Fruit fly (Drosophila melanogaster) whole organism, embryonic: ENCODE data around the gene CG5828.
A peak's percentile ranks its signal among the peaks of the same experiment; 100 is the strongest.

Source experiments
- Antp ChIP-seq: fragments of 200-800 bp; sonication (Bioruptor generic); optimal IDR thresholded peaks from 3 replicates; lab custom pipeline; 2016; ENCODE audit warnings: missing biosample characterization, missing genetic modification characterization
- Asciz ChIP-seq: fragments of 200-800 bp; sonication (Bioruptor generic); optimal IDR thresholded peaks from 2 replicates; lab custom pipeline; 2017; ENCODE audit warnings: missing biosample characterization, mild to moderate bottlenecking, missing genetic modification characterization, missing genetic modification reagents
- C15 ChIP-seq: fragments of 200-800 bp; sonication (Bioruptor generic); IDR thresholded peaks from 3 replicates; pipeline ENCODE4 v1.3.6; 2022; ENCODE audit warnings: missing biosample characterization, missing genetic modification characterization
- CG12155 ChIP-seq: fragments of 200-800 bp; sonication (Bioruptor generic); optimal IDR thresholded peaks from 3 replicates; lab custom pipeline; 2016; ENCODE audit warnings: missing biosample characterization, missing genetic modification characterization
- CG12744 ChIP-seq: fragments of 200-800 bp; sonication (Bioruptor generic); optimal IDR thresholded peaks from 2 replicates; lab custom pipeline; 2016; ENCODE audit warnings: missing biosample characterization, missing genetic modification characterization
- CG13296 ChIP-seq: fragments of 200-800 bp; sonication (Bioruptor generic); optimal IDR thresholded peaks from 3 replicates; lab custom pipeline; 2018; ENCODE audit warnings: missing biosample characterization, mild to moderate bottlenecking, missing genetic modification characterization
- CG15696 ChIP-seq: fragments of 200-800 bp; sonication (Bioruptor generic); optimal IDR thresholded peaks from 2 replicates; lab custom pipeline; 2019; ENCODE audit warnings: missing biosample characterization, mild to moderate bottlenecking, missing genetic modification characterization, moderate library complexity
- CG1647 ChIP-seq: fragments of 200-800 bp; sonication (Bioruptor generic); optimal IDR thresholded peaks from 3 replicates; lab custom pipeline; 2016; ENCODE audit warnings: missing biosample characterization, missing genetic modification characterization
- CG17328 ChIP-seq: fragments of 200-800 bp; sonication (Bioruptor generic); IDR thresholded peaks from 2 replicates; pipeline ENCODE4 v1.3.6; 2022; ENCODE audit warnings: missing biosample characterization, missing genetic modification characterization
- CG2129 ChIP-seq: fragments of 200-800 bp; sonication (Bioruptor generic); IDR thresholded peaks from 2 replicates; pipeline ENCODE4 v1.3.6; 2022; ENCODE audit warnings: missing biosample characterization, missing genetic modification characterization; ENCODE audit not compliant: partially characterized antibody
- CG31441 ChIP-seq: fragments of 200-800 bp; sonication (Bioruptor generic); IDR thresholded peaks from 2 replicates; pipeline ENCODE4 v1.3.6; 2022; ENCODE audit warnings: missing biosample characterization, missing genetic modification characterization
- CG4424 ChIP-seq: fragments of 200-800 bp; sonication (Bioruptor generic); optimal IDR thresholded peaks from 3 replicates; lab custom pipeline; 2016; ENCODE audit warnings: missing biosample characterization, missing genetic modification characterization
- CG6654 ChIP-seq: fragments of 200-800 bp; sonication (Bioruptor generic); optimal IDR thresholded peaks from 2 replicates; lab custom pipeline; 2017; ENCODE audit warnings: missing biosample characterization, mild to moderate bottlenecking, missing genetic modification characterization
- CG7556 ChIP-seq: fragments of 200-800 bp; sonication (Bioruptor generic); optimal IDR thresholded peaks from 2 replicates; lab custom pipeline; 2017; ENCODE audit warnings: missing biosample characterization, mild to moderate bottlenecking, missing genetic modification characterization
- CG8924 ChIP-seq: fragments of 200-800 bp; optimal IDR thresholded peaks from 3 replicates; lab custom pipeline; 2019; ENCODE audit warnings: missing biosample characterization, mild to moderate bottlenecking, missing genetic modification characterization, moderate library complexity
- CG9609 ChIP-seq: fragments of 200-800 bp; sonication (Bioruptor generic); optimal IDR thresholded peaks from 3 replicates; lab custom pipeline; 2016; ENCODE audit warnings: missing biosample characterization, missing genetic modification characterization
- CTCF ChIP-seq: fragments of 200-800 bp; sonication (Bioruptor generic); optimal IDR thresholded peaks from 2 replicates; lab custom pipeline; 2017; ENCODE audit warnings: missing biosample characterization, mild to moderate bottlenecking, missing genetic modification characterization, moderate library complexity
- Ets97D ChIP-seq: fragments of 200-800 bp; sonication (Bioruptor generic); optimal IDR thresholded peaks from 3 replicates; lab custom pipeline; 2016; ENCODE audit warnings: missing biosample characterization, missing genetic modification characterization
- Gug ChIP-seq: fragments of 200-800 bp; sonication (Bioruptor generic); IDR thresholded peaks from 4 replicates; pipeline ENCODE4 v1.3.6; 2022; ENCODE audit warnings: missing biosample characterization, missing genetic modification characterization
- HLHmδ ChIP-seq: fragments of 200-800 bp; sonication (Bioruptor generic); optimal IDR thresholded peaks from 2 replicates; lab custom pipeline; 2018; ENCODE audit warnings: missing biosample characterization, mild to moderate bottlenecking, missing genetic modification characterization, moderate library complexity
- Mrtf ChIP-seq: fragments of 200-800 bp; sonication (Bioruptor generic); IDR thresholded peaks from 3 replicates; pipeline ENCODE4 v1.3.6; 2022; ENCODE audit warnings: missing biosample characterization, missing genetic modification characterization
- NC2α ChIP-seq: fragments of 200-800 bp; sonication (Bioruptor generic); optimal IDR thresholded peaks from 2 replicates; lab custom pipeline; 2016; ENCODE audit warnings: missing biosample characterization, missing genetic modification characterization
- NC2β ChIP-seq: fragments of 200-800 bp; sonication (Bioruptor generic); optimal IDR thresholded peaks from 2 replicates; lab custom pipeline; 2016; ENCODE audit warnings: missing biosample characterization, missing genetic modification characterization
- Oli ChIP-seq: fragments of 200-800 bp; sonication (Bioruptor generic); optimal IDR thresholded peaks from 2 replicates; lab custom pipeline; 2018; ENCODE audit warnings: missing biosample characterization, mild to moderate bottlenecking, missing genetic modification characterization, moderate library complexity
- Optix ChIP-seq: fragments of 200-800 bp; sonication (Bioruptor generic); IDR thresholded peaks from 3 replicates; pipeline ENCODE4 v1.3.6; 2022; ENCODE audit warnings: missing biosample characterization, missing genetic modification characterization
- Ptx1 ChIP-seq: fragments of 200-800 bp; sonication (Bioruptor generic); IDR thresholded peaks from 2 replicates; pipeline ENCODE4 v1.3.6; 2022; ENCODE audit warnings: missing biosample characterization, missing genetic modification characterization
- Sox102F ChIP-seq: fragments of 200-800 bp; sonication (Bioruptor generic); optimal IDR thresholded peaks from 2 replicates; lab custom pipeline; 2018; ENCODE audit warnings: missing biosample characterization, mild to moderate bottlenecking, missing genetic modification characterization, moderate library complexity
- Tbp ChIP-seq: fragments of >200 bp; optimal IDR thresholded peaks from 2 replicates; lab custom pipeline; 2018; ENCODE audit warnings: missing biosample characterization, missing genetic modification characterization
- Trl ChIP-seq, 3 experiments: fragments of >200 bp in 2 of 3; fragments of 200-800 bp in 1 of 3; sonication (Bioruptor generic) in 1 of 3; optimal IDR thresholded peaks; 2 replicates in 1 of 3; 3 replicates in 2 of 3; lab custom pipeline; 2016 to 2017; ENCODE audit warnings: missing biosample characterization in 1 of 3, missing genetic modification characterization in 1 of 3
- YL-1 ChIP-seq: fragments of 200-800 bp; sonication (Bioruptor generic); optimal IDR thresholded peaks from 3 replicates; lab custom pipeline; 2017; ENCODE audit warnings: missing biosample characterization, mild to moderate bottlenecking, missing genetic modification characterization
- cg ChIP-seq: fragments of 200-800 bp; sonication (Bioruptor generic); optimal IDR thresholded peaks from 3 replicates; lab custom pipeline; 2019; ENCODE audit warnings: missing biosample characterization, mild to moderate bottlenecking, missing genetic modification characterization, moderate library complexity
- chif ChIP-seq, 2 experiments: fragments of 200-800 bp; sonication (Bioruptor generic); optimal IDR thresholded peaks; 3 replicates each; lab custom pipeline; 2016; ENCODE audit warnings: missing biosample characterization in 2 of 2, missing genetic modification characterization in 2 of 2
- da ChIP-seq: fragments of 200-800 bp; sonication (Bioruptor generic); optimal IDR thresholded peaks from 2 replicates; lab custom pipeline; 2016; ENCODE audit warnings: missing biosample characterization, missing genetic modification characterization
- dati ChIP-seq: fragments of 200-800 bp; sonication (Bioruptor generic); IDR thresholded peaks from 2 replicates; pipeline ENCODE4 v1.3.6; 2022; ENCODE audit warnings: missing biosample characterization, missing genetic modification characterization
- ftz-f1 ChIP-seq: fragments of 200-800 bp; sonication (Bioruptor generic); optimal IDR thresholded peaks from 2 replicates; lab custom pipeline; 2016; ENCODE audit warnings: missing biosample characterization, missing genetic modification characterization
- ind ChIP-seq: fragments of 200-800 bp; sonication (Bioruptor generic); optimal IDR thresholded peaks from 3 replicates; lab custom pipeline; 2016; ENCODE audit warnings: missing biosample characterization, missing genetic modification characterization
- kni ChIP-seq: fragments of 200-800 bp; sonication (Bioruptor generic); optimal IDR thresholded peaks from 3 replicates; lab custom pipeline; 2017; ENCODE audit warnings: mild to moderate bottlenecking, missing biosample characterization, missing genetic modification reagents, missing genetic modification characterization
- lab ChIP-seq: fragments of 200-800 bp; sonication (Bioruptor generic); optimal IDR thresholded peaks from 3 replicates; lab custom pipeline; 2017; ENCODE audit warnings: missing biosample characterization, missing genetic modification characterization, mild to moderate bottlenecking, moderate library complexity, missing genetic modification reagents
- lbe ChIP-seq: fragments of 200-800 bp; sonication (Bioruptor generic); optimal IDR thresholded peaks from 2 replicates; lab custom pipeline; 2016; ENCODE audit warnings: missing biosample characterization, mild to moderate bottlenecking, missing genetic modification characterization
- lola ChIP-seq, 3 experiments: fragments of >200 bp in 2 of 3; fragments of 200-800 bp in 1 of 3; sonication (Bioruptor generic) in 1 of 3; optimal IDR thresholded peaks; 2 replicates each; lab custom pipeline; 2017 to 2019; ENCODE audit warnings: missing biosample characterization in 3 of 3, missing genetic modification characterization in 3 of 3, mild to moderate bottlenecking in 1 of 3, moderate library complexity in 1 of 3
- mld ChIP-seq: fragments of 200-800 bp; sonication (Bioruptor generic); IDR thresholded peaks from 3 replicates; pipeline ENCODE4 v1.3.6; 2022; ENCODE audit warnings: missing biosample characterization, missing genetic modification characterization; ENCODE audit not compliant: partially characterized antibody
- schlank ChIP-seq: fragments of 200-800 bp; sonication (Bioruptor generic); optimal IDR thresholded peaks from 2 replicates; lab custom pipeline; 2018; ENCODE audit warnings: missing biosample characterization, mild to moderate bottlenecking, missing genetic modification characterization
- seq ChIP-seq: fragments of 200-800 bp; sonication (Bioruptor generic); IDR thresholded peaks from 2 replicates; pipeline ENCODE4 v1.3.6; 2022; ENCODE audit warnings: missing biosample characterization, missing genetic modification characterization
- sima ChIP-seq: fragments of 200-800 bp; sonication (Bioruptor generic); optimal IDR thresholded peaks from 2 replicates; lab custom pipeline; 2016; ENCODE audit warnings: missing biosample characterization, missing genetic modification characterization
- slou ChIP-seq: fragments of 200-800 bp; sonication (Bioruptor generic); optimal IDR thresholded peaks from 3 replicates; lab custom pipeline; 2016; ENCODE audit warnings: missing biosample characterization, missing genetic modification characterization
- sob ChIP-seq: fragments of 200-800 bp; sonication (Bioruptor generic); IDR thresholded peaks from 2 replicates; pipeline ENCODE4 v1.3.6; 2022; ENCODE audit warnings: missing biosample characterization, missing genetic modification characterization
- tap ChIP-seq: fragments of 200-800 bp; optimal IDR thresholded peaks from 3 replicates; lab custom pipeline; 2019; ENCODE audit warnings: missing biosample characterization, mild to moderate bottlenecking, missing genetic modification characterization, moderate library complexity
- tna ChIP-seq: fragments of 200-800 bp; sonication (Bioruptor generic); IDR thresholded peaks from 2 replicates; pipeline ENCODE4 v1.3.6; 2022; ENCODE audit warnings: missing biosample characterization, missing genetic modification characterization; ENCODE audit not compliant: partially characterized antibody
- wek ChIP-seq: fragments of 200-800 bp; sonication (Bioruptor generic); optimal IDR thresholded peaks from 3 replicates; lab custom pipeline; 2018; ENCODE audit warnings: missing biosample characterization, mild to moderate bottlenecking, missing genetic modification characterization, moderate library complexity
- zfh1 ChIP-seq: fragments of 200-800 bp; sonication (Bioruptor generic); IDR thresholded peaks from 3 replicates; pipeline ENCODE4 v1.3.6; 2022; ENCODE audit warnings: missing biosample characterization, missing genetic modification characterization

Gene CG5828

dm6 chr2L:5086905-5087522, 6.8 kb upstream of the CG5828 start (continued):
- peak; percentile 72 for TF ChIP-seq CG15696 (tag; lab: Kevin White, UChicago)
- peak; percentile 17 for TF ChIP-seq YL-1 (GFP tag; lab: Kevin White, UChicago)
- peak; percentile 30 for TF ChIP-seq NC2α
- TF ChIP-seq CTCF: peak; percentile 34
- peak; percentile 81 for TF ChIP-seq tap (tag; lab: Kevin White, UChicago)
- no peak for TF ChIP-seq mld (GFP tag; lab: Robert Waterston, UW)
- peak; percentile 62 to 83 for TF ChIP-seq chif (GFP tag; optimal IDR thresholded peaks at IDR 0.05; lab: Kevin White, UChicago)
- TF ChIP-seq Asciz: peak; percentile 88
- peak; percentile 90 for TF ChIP-seq CG7556 (GFP tag; lab: Kevin White, UChicago)
- peak; percentile 42 for TF ChIP-seq da (GFP tag; lab: Kevin White, UChicago)
- peak; percentile 86 for TF ChIP-seq CG8924 (tag; lab: Kevin White, UChicago)
- peak; percentile 77 for TF ChIP-seq seq
- TF ChIP-seq lola (GFP tag; optimal IDR thresholded peaks at IDR 0.05; lab: Kevin White, UChicago): peak in 1 of 3 experiments; percentile 67
- peak; percentile 85 for TF ChIP-seq Oli
- TF ChIP-seq kni (GFP tag; lab: Kevin White, UChicago): no peak
- TF ChIP-seq zfh1: peak; percentile 47; the same call in 1 of the 3 replicates
- TF ChIP-seq Sox102F (GFP tag; lab: Kevin White, UChicago): peak; percentile 88
- no peak for TF ChIP-seq ftz-f1 (GFP tag; lab: Kevin White, UChicago)
- TF ChIP-seq tna (GFP tag; lab: Robert Waterston, UW): no peak
- peak; percentile 38 for TF ChIP-seq Ets97D (GFP tag; lab: Kevin White, UChicago)
- peak; percentile 81 for TF ChIP-seq slou (GFP tag; lab: Kevin White, UChicago)
- peak; percentile 41; the same call in 1 of the 4 replicates for TF ChIP-seq Gug
- TF ChIP-seq CG6654 (GFP tag; lab: Kevin White, UChicago): peak; percentile 35
- peak; percentile 68 for TF ChIP-seq ind (GFP tag; lab: Kevin White, UChicago)
- TF ChIP-seq NC2β (GFP tag; lab: Kevin White, UChicago): peak; percentile 56
- TF ChIP-seq Mrtf (GFP tag; lab: Robert Waterston, UW): no peak; the same call in 2 of the 3 replicates
- TF ChIP-seq Optix (GFP tag; lab: Robert Waterston, UW): no peak
- TF ChIP-seq Trl (optimal IDR thresholded peaks at IDR 0.05; lab: Kevin White, UChicago): no peak
- peak; percentile 58 for TF ChIP-seq Trl (GFP tag; optimal IDR thresholded peaks at IDR 0.05; lab: Kevin White, UChicago)
- TF ChIP-seq CG1647: peak; percentile 82
- TF ChIP-seq sima (GFP tag; lab: Kevin White, UChicago): peak; percentile 26
- peak; percentile 92 for TF ChIP-seq CG31441 (GFP tag; lab: Robert Waterston, UW)
- TF ChIP-seq C15 (GFP tag; lab: Robert Waterston, UW): no peak
- peak; percentile 59 for TF ChIP-seq wek (GFP tag; lab: Kevin White, UChicago)
- TF ChIP-seq CG4424 (GFP tag; lab: Kevin White, UChicago): peak; percentile 76
- peak; percentile 85 for TF ChIP-seq CG13296 (GFP tag; lab: Kevin White, UChicago)
- peak; percentile 36 for TF ChIP-seq schlank
- TF ChIP-seq HLHmδ: no peak
- peak; percentile 60 for TF ChIP-seq Antp
- TF ChIP-seq lab: peak; percentile 88
- no peak for TF ChIP-seq CG2129
- peak; percentile 58 for TF ChIP-seq sob (GFP tag; lab: Robert Waterston, UW)
- peak; percentile 72 for TF ChIP-seq Ptx1 (GFP tag; lab: Robert Waterston, UW)
- peak; percentile 53 for TF ChIP-seq CG12155 (GFP tag; lab: Kevin White, UChicago)
- no peak for TF ChIP-seq cg (GFP tag; lab: Kevin White, UChicago)
- TF ChIP-seq CG9609 (GFP tag; lab: Kevin White, UChicago): peak; percentile 57
- no peak for TF ChIP-seq dati (GFP tag; lab: Robert Waterston, UW)
- peak; percentile 50 for TF ChIP-seq lbe (GFP tag; lab: Kevin White, UChicago)
- no peak for TF ChIP-seq Tbp (GFP tag; lab: Kevin White, UChicago)
- peak; percentile 63 for TF ChIP-seq CG17328
- TF ChIP-seq CG12744 (GFP tag; lab: Kevin White, UChicago): peak; percentile 53
